Worm (Caenorhabditis elegans) whole organism, L1 larva: ENCODE data around the gene T20D3.14.

Experiments
- C04F5.9 ChIP-seq: sonication (generic microtip); optimal IDR thresholded peaks from 2 replicates; lab custom pipeline; 2016; ENCODE audit warnings: missing genetic modification characterization, missing compliant biosample characterization
- alr-1 ChIP-seq: fragments of 200-800 bp; sonication (Bioruptor generic); optimal IDR thresholded peaks from 2 replicates; lab custom pipeline; 2018; ENCODE audit warnings: borderline replicate concordance, mild to moderate bottlenecking, missing genetic modification characterization, missing compliant biosample characterization
- aly-2 ChIP-seq: fragments of 150-350 bp; optimal IDR thresholded peaks from 2 replicates; lab custom pipeline; 2014; ENCODE audit warnings: missing biosample characterization, missing genetic modification characterization
- ceh-8 ChIP-seq: fragments of 200-800 bp; sonication (Bioruptor generic); optimal IDR thresholded peaks from 2 replicates; lab custom pipeline; 2018; ENCODE audit warnings: mild to moderate bottlenecking, missing genetic modification characterization, moderate library complexity, missing compliant biosample characterization
- ceh-82 ChIP-seq, 3 experiments: fragments of 150-350 bp in 1 of 3; sonication (generic microtip) in 2 of 3; optimal IDR thresholded peaks; 2 replicates each; lab custom pipeline; 2014 to 2017; ENCODE audit warnings: missing biosample characterization in 3 of 3, missing genetic modification characterization in 3 of 3
- ceh-88 ChIP-seq: fragments of 200-800 bp; sonication (Bioruptor generic); IDR thresholded peaks from 2 replicates; pipeline ENCODE4 v1.3.6; 2022; ENCODE audit warnings: missing genetic modification characterization, missing compliant biosample characterization
- ces-1 ChIP-seq: fragments of 150-350 bp; optimal IDR thresholded peaks from 2 replicates; lab custom pipeline; 2014; ENCODE audit warnings: missing biosample characterization, missing genetic modification reagents, missing genetic modification characterization
- dpl-1 ChIP-seq, 3 experiments: fragments of 150-350 bp in 2 of 3; sonication (generic microtip) in 1 of 3; optimal IDR thresholded peaks; 2 replicates each; lab custom pipeline; 2014 to 2017; ENCODE audit warnings: missing biosample characterization in 3 of 3, missing genetic modification characterization in 3 of 3, missing genetic modification reagents in 3 of 3
- dsc-1 ChIP-seq: sonication (generic microtip); optimal IDR thresholded peaks from 2 replicates; lab custom pipeline; 2016; ENCODE audit warnings: mild to moderate bottlenecking, missing genetic modification characterization, missing compliant biosample characterization
- efl-1 ChIP-seq, 4 experiments: fragments of 150-350 bp; optimal IDR thresholded peaks in 3 of 4; peaks in 1 of 4; 1 replicate in 1 of 4; 2 replicates in 3 of 4; lab custom pipeline; 2014; ENCODE audit warnings: missing biosample characterization in 2 of 4, missing genetic modification characterization in 2 of 4, missing genetic modification reagents in 2 of 4
- elt-2 ChIP-seq: sonication (generic microtip); optimal IDR thresholded peaks from 2 replicates; lab custom pipeline; 2016; ENCODE audit warnings: missing genetic modification characterization, mild to moderate bottlenecking, inconsistent platforms, missing compliant biosample characterization, missing genetic modification reagents
- elt-3 ChIP-seq, 6 experiments: fragments of 150-350 bp in 1 of 6; sonication (generic microtip); optimal IDR thresholded peaks; 2 replicates each; lab custom pipeline; 2017 to 2018; ENCODE audit warnings: missing biosample characterization in 6 of 6, missing genetic modification characterization in 6 of 6, inconsistent platforms in 1 of 6
- ets-5 ChIP-seq: fragments of 200-800 bp; sonication (Bioruptor generic); IDR thresholded peaks from 2 replicates; pipeline ENCODE4 v1.3.6; 2022; ENCODE audit warnings: missing genetic modification characterization, missing compliant biosample characterization
- fkh-4 ChIP-seq: sonication (generic microtip); optimal IDR thresholded peaks from 2 replicates; lab custom pipeline; 2016; ENCODE audit warnings: missing compliant biosample characterization, missing genetic modification characterization, borderline replicate concordance
- fkh-8 ChIP-seq: sonication (generic microtip); optimal IDR thresholded peaks from 2 replicates; lab custom pipeline; 2016; ENCODE audit warnings: mild to moderate bottlenecking, missing genetic modification characterization, missing compliant biosample characterization
- grh-1 ChIP-seq: fragments of 200-800 bp; sonication (Bioruptor generic); IDR thresholded peaks from 2 replicates; pipeline ENCODE4 v1.3.6; 2022; ENCODE audit warnings: missing genetic modification reagents, missing genetic modification characterization, missing compliant biosample characterization
- hlh-4 ChIP-seq: sonication (generic microtip); optimal IDR thresholded peaks from 2 replicates; lab custom pipeline; 2016; ENCODE audit warnings: mild to moderate bottlenecking, missing genetic modification characterization, missing compliant biosample characterization
- hpl-2 ChIP-seq: fragments of 150-350 bp; optimal IDR thresholded peaks from 2 replicates; lab custom pipeline; 2014; ENCODE audit warnings: missing biosample characterization, missing genetic modification reagents, missing genetic modification characterization
- irx-1 ChIP-seq: sonication (generic microtip); optimal IDR thresholded peaks from 2 replicates; lab custom pipeline; 2016; ENCODE audit warnings: missing genetic modification characterization, missing compliant biosample characterization
- isw-1 ChIP-seq: fragments of 200-800 bp; sonication (Bioruptor generic); IDR thresholded peaks from 2 replicates; pipeline ENCODE4 v1.3.6; 2022; ENCODE audit warnings: missing genetic modification characterization, missing compliant biosample characterization
- jun-1 ChIP-seq: fragments of 150-350 bp; optimal IDR thresholded peaks from 2 replicates; lab custom pipeline; 2014; ENCODE audit warnings: missing biosample characterization, missing genetic modification reagents, missing genetic modification characterization
- lin-13 ChIP-seq: fragments of 150-350 bp; optimal IDR thresholded peaks from 2 replicates; lab custom pipeline; 2014; ENCODE audit warnings: missing biosample characterization, missing genetic modification reagents, missing genetic modification characterization
- lin-14 ChIP-seq: fragments of 200-800 bp; sonication (Bioruptor generic); optimal IDR thresholded peaks from 2 replicates; lab custom pipeline; 2018; ENCODE audit warnings: mild to moderate bottlenecking, missing genetic modification characterization, moderate library complexity, missing compliant biosample characterization
- lin-15B ChIP-seq: fragments of 150-350 bp; sonication (generic microtip); optimal IDR thresholded peaks from 3 replicates; lab custom pipeline; 2014; ENCODE audit warnings: missing biosample characterization, missing genetic modification characterization
- lin-39 ChIP-seq: fragments of 150-350 bp; optimal IDR thresholded peaks from 2 replicates; lab custom pipeline; 2014; ENCODE audit warnings: missing biosample characterization, missing genetic modification reagents, missing genetic modification characterization
- lir-3 ChIP-seq: sonication (generic microtip); optimal IDR thresholded peaks from 2 replicates; lab custom pipeline; 2016; ENCODE audit warnings: mild to moderate bottlenecking, missing genetic modification characterization, moderate library complexity, missing compliant biosample characterization; ENCODE audit not compliant: poor library complexity
- lsy-2 ChIP-seq, 2 experiments: fragments of 150-350 bp; optimal IDR thresholded peaks; 2 replicates each; lab custom pipeline; 2014; ENCODE audit warnings: missing biosample characterization in 2 of 2, missing genetic modification characterization in 2 of 2
- mab-9 ChIP-seq: fragments of 200-800 bp; sonication (Bioruptor generic); IDR thresholded peaks from 2 replicates; pipeline ENCODE4 v1.3.6; 2022; ENCODE audit warnings: missing genetic modification reagents, missing genetic modification characterization, missing compliant biosample characterization
- mdl-1 ChIP-seq, 2 experiments: fragments of 150-350 bp; optimal IDR thresholded peaks; 2 replicates each; lab custom pipeline; 2014 to 2017; ENCODE audit warnings: missing biosample characterization in 2 of 2, missing genetic modification characterization in 2 of 2, inconsistent platforms in 1 of 2
- nhr-19 ChIP-seq: fragments of 200-800 bp; sonication (Bioruptor generic); conservative IDR thresholded peaks from 2 replicates; pipeline ENCODE4 v1.3.6; 2022; ENCODE audit warnings: missing genetic modification characterization, missing compliant biosample characterization
- nhr-20 ChIP-seq: sonication (generic microtip); optimal IDR thresholded peaks from 2 replicates; lab custom pipeline; 2016; ENCODE audit warnings: mild to moderate bottlenecking, missing genetic modification characterization, missing compliant biosample characterization
- nhr-237 ChIP-seq: fragments of 150-350 bp; optimal IDR thresholded peaks from 2 replicates; lab custom pipeline; 2014; ENCODE audit warnings: missing biosample characterization, missing genetic modification characterization
- nhr-28 ChIP-seq: fragments of 150-350 bp; optimal IDR thresholded peaks from 2 replicates; lab custom pipeline; 2014; ENCODE audit warnings: missing biosample characterization, missing genetic modification characterization
- pag-3 ChIP-seq: sonication (generic microtip); optimal IDR thresholded peaks from 2 replicates; lab custom pipeline; 2017; ENCODE audit warnings: missing genetic modification characterization, mild to moderate bottlenecking, missing compliant biosample characterization, antibody characterized with exemption, borderline replicate concordance; ENCODE audit not compliant: insufficient read depth
- pax-3 ChIP-seq: fragments of 200-800 bp; sonication (Bioruptor generic); optimal IDR thresholded peaks from 2 replicates; lab custom pipeline; 2018; ENCODE audit warnings: mild to moderate bottlenecking, missing genetic modification characterization, moderate library complexity, missing compliant biosample characterization
- sptf-1 ChIP-seq: fragments of 150-350 bp; optimal IDR thresholded peaks from 2 replicates; lab custom pipeline; 2014; ENCODE audit warnings: missing biosample characterization, missing genetic modification characterization
- sup-37 ChIP-seq: fragments of 200-800 bp; sonication (Bioruptor generic); optimal IDR thresholded peaks from 2 replicates; lab custom pipeline; 2018; ENCODE audit warnings: mild to moderate bottlenecking, missing genetic modification characterization, missing compliant biosample characterization
- unc-130 ChIP-seq: fragments of 150-350 bp; optimal IDR thresholded peaks from 2 replicates; lab custom pipeline; 2017; ENCODE audit warnings: missing biosample characterization, missing genetic modification characterization, inconsistent platforms
- unc-30 ChIP-seq: sonication (generic microtip); optimal IDR thresholded peaks from 2 replicates; lab custom pipeline; 2017; ENCODE audit warnings: missing biosample characterization, missing genetic modification characterization
- unc-62 ChIP-seq: fragments of 150-350 bp; optimal IDR thresholded peaks from 2 replicates; lab custom pipeline; 2014; ENCODE audit warnings: missing biosample characterization, missing genetic modification reagents, missing genetic modification characterization
- unc-86 ChIP-seq: sonication (generic microtip); optimal IDR thresholded peaks from 2 replicates; lab custom pipeline; 2016; ENCODE audit warnings: missing genetic modification characterization, missing compliant biosample characterization
- unc-98 ChIP-seq: fragments of 200-800 bp; sonication (Bioruptor generic); IDR thresholded peaks from 2 replicates; pipeline ENCODE4 v1.3.6; 2022; ENCODE audit warnings: missing genetic modification characterization, missing compliant biosample characterization
- xbp-1 ChIP-seq: sonication (generic microtip); optimal IDR thresholded peaks from 2 replicates; lab custom pipeline; 2016; ENCODE audit warnings: missing genetic modification characterization, missing compliant biosample characterization
- zag-1 ChIP-seq: fragments of 150-350 bp; optimal IDR thresholded peaks from 2 replicates; lab custom pipeline; 2014; ENCODE audit warnings: missing biosample characterization, missing genetic modification characterization
- zip-4 ChIP-seq: fragments of 200-800 bp; sonication (Bioruptor generic); optimal IDR thresholded peaks from 2 replicates; lab custom pipeline; 2018; ENCODE audit warnings: mild to moderate bottlenecking, missing genetic modification characterization, moderate library complexity, missing compliant biosample characterization
- ztf-11 ChIP-seq, 2 experiments: sonication (generic microtip); optimal IDR thresholded peaks; 2 replicates each; lab custom pipeline; 2016 to 2017; ENCODE audit warnings: missing genetic modification characterization in 2 of 2, missing biosample characterization in 1 of 2, missing compliant biosample characterization in 1 of 2
- ztf-4 ChIP-seq: fragments of 150-350 bp; optimal IDR thresholded peaks from 2 replicates; lab custom pipeline; 2014; ENCODE audit warnings: missing biosample characterization, missing genetic modification characterization

The T20D3.14 gene

ce11 chrIV:9318147-9318546 is 17.6 kb downstream of the T20D3.14 start:
- TF ChIP-seq jun-1 (tag; lab: Kevin White, UChicago) (no peak), unc-62 (GFP tag; lab: Kevin White, UChicago) (no peak), efl-1 (optimal IDR thresholded peaks at IDR 0.05; lab: Kevin White, UChicago) (no peak), efl-1 (GFP tag; optimal IDR thresholded peaks at IDR 0.05 in 1 of 2; lab: Kevin White, UChicago) (no peak), unc-86 (no peak), pag-3 (tag; lab: Kevin White, UChicago) (no peak), aly-2 (tag; lab: Kevin White, UChicago) (no peak), lin-15B (tag; lab: Kevin White, UChicago) (no peak), mab-9 (GFP tag; lab: Robert Waterston, UW) (no peak), mdl-1 (tag; optimal IDR thresholded peaks at IDR 0.05; lab: Kevin White, UChicago) (no peak), nhr-28 (tag; lab: Kevin White, UChicago) (no peak)

- TF ChIP-seq lin-39 (tag; lab: Kevin White, UChicago) (no peak), hlh-4 (no peak), sptf-1 (tag; lab: Kevin White, UChicago) (no peak), unc-30 (tag; lab: Kevin White, UChicago) (no peak), lir-3 (tag; lab: Kevin White, UChicago) (no peak), unc-130 (peak; percentile 61), fkh-4 (tag; lab: Kevin White, UChicago) (no peak), hpl-2 (no peak), ceh-88 (GFP tag; lab: Robert Waterston, UW) (no peak), jun-1 (tag; lab: Kevin White, UChicago) (no peak), elt-3 (tag; optimal IDR thresholded peaks at IDR 0.05; lab: Kevin White, UChicago) (no peak), isw-1 (no peak), sup-37 (GFP tag; lab: Kevin White, UChicago) (no peak), efl-1 (optimal IDR thresholded peaks at IDR 0.05; lab: Kevin White, UChicago) (peak; percentile 52 to 58), efl-1 (GFP tag; optimal IDR thresholded peaks at IDR 0.05 in 1 of 2; lab: Kevin White, UChicago) (peak; percentile 36 to 94), aly-2 (tag; lab: Kevin White, UChicago) (no peak), dpl-1 (GFP tag; optimal IDR thresholded peaks at IDR 0.05; lab: Kevin White, UChicago) (peak; percentile 11 to 48 (median 47)), grh-1 (GFP tag; lab: Robert Waterston, UW) (no peak), unc-98 (GFP tag; lab: Robert Waterston, UW) (no peak), fkh-8 (tag; lab: Kevin White, UChicago) (no peak), pax-3 (tag; lab: Kevin White, UChicago) (no peak), nhr-20 (tag; lab: Kevin White, UChicago) (peak; percentile 30), lsy-2 (tag; optimal IDR thresholded peaks at IDR 0.05; lab: Kevin White, UChicago) (peak in 1 of 2 experiments; percentile 39), nhr-237 (tag; lab: Kevin White, UChicago) (no peak), pag-3 (tag; lab: Kevin White, UChicago) (no peak), unc-62 (GFP tag; lab: Kevin White, UChicago) (no peak), lin-13 (GFP tag; lab: Kevin White, UChicago) (no peak), irx-1 (tag; lab: Kevin White, UChicago) (no peak), lin-14 (no peak), ces-1 (GFP tag; lab: Kevin White, UChicago) (no peak), zag-1 (no peak), mdl-1 (tag; optimal IDR thresholded peaks at IDR 0.05; lab: Kevin White, UChicago) (peak in 1 of 2 experiments; percentile 20), ztf-11 (tag; optimal IDR thresholded peaks at IDR 0.05; lab: Kevin White, UChicago) (no peak), xbp-1 (tag; lab: Kevin White, UChicago) (peak; percentile 36), dsc-1 (tag; lab: Kevin White, UChicago) (peak; percentile 7), ceh-8 (GFP tag; lab: Kevin White, UChicago) (no peak), ets-5 (no peak), zip-4 (GFP tag; lab: Kevin White, UChicago) (no peak), ztf-4 (tag; lab: Kevin White, UChicago) (no peak), nhr-19 (GFP tag; lab: Robert Waterston, UW) (no peak; the same call in 1 of the 2 replicates), C04F5.9 (no peak), ceh-82 (tag; optimal IDR thresholded peaks at IDR 0.05; lab: Kevin White, UChicago) (peak in 2 of 3 experiments; percentile 19 to 41), alr-1 (tag; lab: Kevin White, UChicago) (no peak), elt-2 (tag; lab: Kevin White, UChicago) (peak; percentile 4)
These were observed 19.5 kb downstream of the T20D3.14 start, which contains the start of the genes F49C12.9 and rpn-7 for ce11 chrIV:9316068-9316681. Gene F49C12.9 (minus strand): TSS chrIV:9316215. Gene rpn-7 (plus strand): TSS chrIV:9316631.
